Fruit fly (Drosophila melanogaster) whole organism, embryonic: ENCODE measurements around the gene Obp28a.

Experiments
- Ada2b ChIP-seq: fragments of 200-800 bp; sonication (Bioruptor generic); IDR thresholded peaks from 2 replicates; pipeline ENCODE4 v1.3.6; 2022; ENCODE audit warnings: missing biosample characterization, missing genetic modification characterization
- Adf1 ChIP-seq: fragments of 200-800 bp; sonication (Bioruptor generic); IDR thresholded peaks from 2 replicates; pipeline ENCODE4 v1.3.6; 2022; ENCODE audit warnings: missing biosample characterization, missing genetic modification characterization
- Atf6 ChIP-seq: fragments of 200-800 bp; sonication (Bioruptor generic); IDR thresholded peaks from 2 replicates; pipeline ENCODE4 v1.3.6; 2022; ENCODE audit warnings: missing biosample characterization, missing genetic modification characterization
- C15 ChIP-seq: fragments of 200-800 bp; sonication (Bioruptor generic); IDR thresholded peaks from 3 replicates; pipeline ENCODE4 v1.3.6; 2022; ENCODE audit warnings: missing biosample characterization, missing genetic modification characterization
- CG10147 ChIP-seq: fragments of 200-800 bp; sonication (Bioruptor generic); optimal IDR thresholded peaks from 2 replicates; lab custom pipeline; 2019; ENCODE audit warnings: missing biosample characterization, mild to moderate bottlenecking, missing genetic modification characterization, moderate library complexity
- CG12236 ChIP-seq: fragments of 200-800 bp; sonication (Bioruptor generic); optimal IDR thresholded peaks from 2 replicates; lab custom pipeline; 2016; ENCODE audit warnings: missing biosample characterization, missing genetic modification characterization
- CG12769 ChIP-seq: fragments of 200-800 bp; sonication (Bioruptor generic); optimal IDR thresholded peaks from 2 replicates; lab custom pipeline; 2019; ENCODE audit warnings: missing biosample characterization, mild to moderate bottlenecking, missing genetic modification characterization, moderate library complexity
- CG12942 ChIP-seq: fragments of 200-800 bp; sonication (Bioruptor generic); optimal IDR thresholded peaks from 3 replicates; lab custom pipeline; 2016; ENCODE audit warnings: missing biosample characterization, missing genetic modification characterization
- CG13123 ChIP-seq: fragments of 200-800 bp; sonication (Bioruptor generic); optimal IDR thresholded peaks from 2 replicates; lab custom pipeline; 2016; ENCODE audit warnings: missing biosample characterization, missing genetic modification characterization
- CG14014 ChIP-seq: fragments of 200-800 bp; sonication (Bioruptor generic); IDR thresholded peaks from 2 replicates; pipeline ENCODE4 v1.3.6; 2022; ENCODE audit warnings: missing biosample characterization, missing genetic modification characterization
- CG17912 ChIP-seq: fragments of 200-800 bp; sonication (Bioruptor generic); optimal IDR thresholded peaks from 2 replicates; lab custom pipeline; 2018; ENCODE audit warnings: missing biosample characterization, mild to moderate bottlenecking, missing genetic modification characterization
- CG18599 ChIP-seq: fragments of 200-800 bp; sonication (Bioruptor generic); optimal IDR thresholded peaks from 3 replicates; lab custom pipeline; 2017; ENCODE audit warnings: missing biosample characterization, missing genetic modification characterization, mild to moderate bottlenecking, moderate library complexity, missing genetic modification reagents
- CG18619 ChIP-seq: fragments of 200-800 bp; sonication (Bioruptor generic); optimal IDR thresholded peaks from 3 replicates; lab custom pipeline; 2017; ENCODE audit warnings: missing biosample characterization, mild to moderate bottlenecking, missing genetic modification characterization
- CG3838 ChIP-seq: fragments of 200-800 bp; sonication (Bioruptor generic); optimal IDR thresholded peaks from 3 replicates; lab custom pipeline; 2016; ENCODE audit warnings: missing biosample characterization, missing genetic modification characterization
- CG6254 ChIP-seq: fragments of 200-800 bp; sonication (Bioruptor generic); optimal IDR thresholded peaks from 3 replicates; lab custom pipeline; 2017; ENCODE audit warnings: mild to moderate bottlenecking, missing biosample characterization, missing genetic modification reagents, missing genetic modification characterization
- CG7987 ChIP-seq: fragments of 200-800 bp; sonication (Bioruptor generic); optimal IDR thresholded peaks from 2 replicates; lab custom pipeline; 2018; ENCODE audit warnings: missing biosample characterization, mild to moderate bottlenecking, missing genetic modification characterization, moderate library complexity
- Doc2 ChIP-seq: fragments of 200-800 bp; sonication (Bioruptor generic); IDR thresholded peaks from 2 replicates; pipeline ENCODE4 v1.3.6; 2022; ENCODE audit warnings: missing biosample characterization, missing genetic modification characterization
- Eip74EF ChIP-seq, 2 experiments: fragments of 200-800 bp in 1 of 2; fragments of >200 bp in 1 of 2; sonication (Bioruptor generic) in 1 of 2; optimal IDR thresholded peaks; 2 replicates each; lab custom pipeline; 2017 to 2019; ENCODE audit warnings: missing biosample characterization in 2 of 2, missing genetic modification characterization in 2 of 2, mild to moderate bottlenecking in 1 of 2, moderate library complexity in 1 of 2
- Fer1 ChIP-seq: fragments of 200-800 bp; sonication (Bioruptor generic); optimal IDR thresholded peaks from 2 replicates; lab custom pipeline; 2017; ENCODE audit warnings: missing biosample characterization, mild to moderate bottlenecking, missing genetic modification characterization
- MESR4 ChIP-seq: fragments of 200-800 bp; sonication (Bioruptor generic); optimal IDR thresholded peaks from 2 replicates; lab custom pipeline; 2018; ENCODE audit warnings: missing biosample characterization, mild to moderate bottlenecking, missing genetic modification characterization, moderate library complexity
- Mad ChIP-seq: fragments of 200-800 bp; sonication (Bioruptor generic); optimal IDR thresholded peaks from 2 replicates; lab custom pipeline; 2016; ENCODE audit warnings: missing biosample characterization, missing genetic modification characterization
- NC2β ChIP-seq: fragments of 200-800 bp; sonication (Bioruptor generic); optimal IDR thresholded peaks from 2 replicates; lab custom pipeline; 2016; ENCODE audit warnings: missing biosample characterization, missing genetic modification characterization
- NfI ChIP-seq: fragments of 200-800 bp; sonication (Bioruptor generic); optimal IDR thresholded peaks from 3 replicates; lab custom pipeline; 2018; ENCODE audit warnings: missing biosample characterization, mild to moderate bottlenecking, missing genetic modification characterization, moderate library complexity
- Ptx1 ChIP-seq: fragments of 200-800 bp; sonication (Bioruptor generic); IDR thresholded peaks from 2 replicates; pipeline ENCODE4 v1.3.6; 2022; ENCODE audit warnings: missing biosample characterization, missing genetic modification characterization
- Usf ChIP-seq: fragments of 200-800 bp; sonication (Bioruptor generic); optimal IDR thresholded peaks from 2 replicates; lab custom pipeline; 2017; ENCODE audit warnings: missing genotype, missing biosample characterization, missing genetic modification characterization
- Vsx1 ChIP-seq: fragments of 200-800 bp; sonication (Bioruptor generic); optimal IDR thresholded peaks from 2 replicates; lab custom pipeline; 2017; ENCODE audit warnings: missing biosample characterization, mild to moderate bottlenecking, missing genetic modification characterization, missing genetic modification reagents
- abd-A ChIP-seq: fragments of 200-800 bp; sonication (Bioruptor generic); optimal IDR thresholded peaks from 3 replicates; lab custom pipeline; 2019; ENCODE audit warnings: missing biosample characterization, mild to moderate bottlenecking, missing genetic modification characterization, moderate library complexity
- ara ChIP-seq: fragments of 200-800 bp; sonication (Bioruptor generic); IDR thresholded peaks from 2 replicates; pipeline ENCODE4 v1.3.6; 2022; ENCODE audit warnings: missing biosample characterization, missing genetic modification characterization
- caup ChIP-seq: fragments of 200-800 bp; sonication (Bioruptor generic); optimal IDR thresholded peaks from 3 replicates; lab custom pipeline; 2017; ENCODE audit warnings: missing biosample characterization, mild to moderate bottlenecking, missing genetic modification characterization, moderate library complexity; ENCODE audit not compliant: severe bottlenecking
- chm ChIP-seq: fragments of 200-800 bp; sonication (Bioruptor generic); IDR thresholded peaks from 2 replicates; pipeline ENCODE4 v1.3.6; 2022; ENCODE audit warnings: missing biosample characterization, missing genetic modification characterization
- crp ChIP-seq, 2 experiments: fragments of 200-800 bp; sonication (Bioruptor generic); optimal IDR thresholded peaks; 2 replicates in 1 of 2; 3 replicates in 1 of 2; lab custom pipeline; 2017; ENCODE audit warnings: missing biosample characterization in 2 of 2, missing genetic modification characterization in 2 of 2, mild to moderate bottlenecking in 1 of 2, moderate library complexity in 1 of 2
- cwo ChIP-seq: fragments of 200-800 bp; sonication (Bioruptor generic); optimal IDR thresholded peaks from 3 replicates; lab custom pipeline; 2017; ENCODE audit warnings: missing biosample characterization, missing genetic modification characterization, mild to moderate bottlenecking, moderate library complexity, missing genetic modification reagents
- dmrt99B ChIP-seq: fragments of 200-800 bp; sonication (Bioruptor generic); optimal IDR thresholded peaks from 2 replicates; lab custom pipeline; 2018; ENCODE audit warnings: missing biosample characterization, mild to moderate bottlenecking, missing genetic modification characterization, moderate library complexity
- dpn ChIP-seq, 2 experiments: fragments of 200-800 bp; sonication (Bioruptor generic); optimal IDR thresholded peaks; 3 replicates each; lab custom pipeline; 2016; ENCODE audit warnings: missing biosample characterization in 2 of 2, missing genetic modification characterization in 2 of 2
- esg ChIP-seq: fragments of 200-800 bp; sonication (Bioruptor generic); conservative IDR thresholded peaks from 2 replicates; pipeline ENCODE4 v1.3.6; 2022; ENCODE audit warnings: missing biosample characterization, missing genetic modification characterization
- fru ChIP-seq: fragments of >200 bp; optimal IDR thresholded peaks from 2 replicates; lab custom pipeline; 2017
- gce ChIP-seq: fragments of 200-800 bp; sonication (Bioruptor generic); IDR thresholded peaks from 3 replicates; pipeline ENCODE4 v1.3.6; 2022; ENCODE audit warnings: missing biosample characterization, missing genetic modification characterization
- gsb ChIP-seq: fragments of 200-800 bp; sonication (Bioruptor generic); IDR thresholded peaks from 2 replicates; pipeline ENCODE4 v1.3.6; 2022; ENCODE audit warnings: missing biosample characterization, missing genetic modification characterization
- gt ChIP-seq: fragments of 200-800 bp; sonication (Bioruptor generic); IDR thresholded peaks from 2 replicates; pipeline ENCODE4 v1.3.6; 2022; ENCODE audit warnings: missing biosample characterization, missing genetic modification characterization
- h ChIP-seq: fragments of >200 bp; optimal IDR thresholded peaks from 2 replicates; lab custom pipeline; 2017
- ken ChIP-seq: fragments of 200-800 bp; sonication (Bioruptor generic); IDR thresholded peaks from 3 replicates; pipeline ENCODE4 v1.3.6; 2022; ENCODE audit warnings: missing biosample characterization, missing genetic modification characterization
- pnt ChIP-seq: fragments of 200-800 bp; sonication (Bioruptor generic); optimal IDR thresholded peaks from 3 replicates; lab custom pipeline; 2016; ENCODE audit warnings: missing biosample characterization, missing genetic modification characterization
- rib ChIP-seq: fragments of 200-800 bp; sonication (Bioruptor generic); IDR thresholded peaks from 2 replicates; pipeline ENCODE4 v1.3.6; 2022; ENCODE audit warnings: missing biosample characterization, missing genetic modification characterization
- sd ChIP-seq: fragments of 200-800 bp; sonication (Bioruptor generic); optimal IDR thresholded peaks from 3 replicates; lab custom pipeline; 2018; ENCODE audit warnings: missing biosample characterization, mild to moderate bottlenecking, missing genetic modification characterization, moderate library complexity
- slou ChIP-seq: fragments of 200-800 bp; sonication (Bioruptor generic); optimal IDR thresholded peaks from 3 replicates; lab custom pipeline; 2016; ENCODE audit warnings: missing biosample characterization, missing genetic modification characterization
- sob ChIP-seq: fragments of 200-800 bp; sonication (Bioruptor generic); IDR thresholded peaks from 2 replicates; pipeline ENCODE4 v1.3.6; 2022; ENCODE audit warnings: missing biosample characterization, missing genetic modification characterization
- sr ChIP-seq: fragments of 200-800 bp; sonication (Bioruptor generic); IDR thresholded peaks from 3 replicates; pipeline ENCODE4 v1.3.6; 2022; ENCODE audit warnings: missing biosample characterization, missing genetic modification characterization
- tin ChIP-seq: fragments of 200-800 bp; sonication (Bioruptor generic); optimal IDR thresholded peaks from 3 replicates; lab custom pipeline; 2016; ENCODE audit warnings: missing biosample characterization, missing genetic modification characterization
- tx ChIP-seq: fragments of 200-800 bp; sonication (Bioruptor generic); optimal IDR thresholded peaks from 2 replicates; lab custom pipeline; 2016; ENCODE audit warnings: missing biosample characterization, missing genetic modification characterization
- unc-4 ChIP-seq: fragments of 200-800 bp; sonication (Bioruptor generic); IDR thresholded peaks from 2 replicates; pipeline ENCODE4 v1.3.6; 2022; ENCODE audit warnings: missing biosample characterization, missing genetic modification characterization; ENCODE audit not compliant: partially characterized antibody
- wdn ChIP-seq: fragments of 200-800 bp; sonication (Bioruptor generic); IDR thresholded peaks from 2 replicates; pipeline ENCODE4 v1.3.6; 2022; ENCODE audit warnings: missing biosample characterization, missing genetic modification characterization
- z ChIP-seq: fragments of 200-800 bp; sonication (Bioruptor generic); IDR thresholded peaks from 3 replicates; pipeline ENCODE4 v1.3.6; 2022; ENCODE audit warnings: missing biosample characterization, missing genetic modification characterization
- zfh1 ChIP-seq: fragments of 200-800 bp; sonication (Bioruptor generic); IDR thresholded peaks from 3 replicates; pipeline ENCODE4 v1.3.6; 2022; ENCODE audit warnings: missing biosample characterization, missing genetic modification characterization

Obp28a gene

DNA sequence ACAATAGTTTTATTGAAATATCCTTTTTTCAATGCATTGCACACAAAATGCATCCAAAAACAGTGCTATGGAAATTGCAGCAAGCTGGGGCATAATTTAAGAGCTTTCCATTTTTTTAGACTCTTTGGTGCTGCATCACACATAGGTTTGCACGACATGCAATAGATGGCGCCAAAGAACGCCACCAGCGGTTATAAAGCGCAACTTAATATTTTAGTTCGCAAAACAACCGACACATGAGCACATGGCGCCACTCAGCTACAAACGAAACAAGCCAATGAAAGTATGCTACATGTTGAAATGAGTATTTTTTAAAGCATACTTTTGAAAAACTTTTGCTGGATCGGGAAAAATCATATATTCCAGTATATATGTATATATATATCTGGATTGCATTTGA lies 37.8 kb upstream of the Obp28a start (continued):
- TF ChIP-seq Eip74EF (GFP tag; optimal IDR thresholded peaks at IDR 0.05; lab: Kevin White, UChicago) (no peak), CG13123 (peak; percentile 75), h (no peak), CG17912 (GFP tag; lab: Kevin White, UChicago) (peak; percentile 89), pnt (GFP tag; lab: Kevin White, UChicago) (peak; percentile 70), rib (GFP tag; lab: Robert Waterston, UW) (no peak), C15 (GFP tag; lab: Robert Waterston, UW) (no peak), CG7987 (GFP tag; lab: Kevin White, UChicago) (peak; percentile 86), dpn (GFP tag; optimal IDR thresholded peaks at IDR 0.05; lab: Kevin White, UChicago) (peak; percentile 86 to 90), fru (no peak), Ptx1 (peak; percentile 82), ken (GFP tag; lab: Robert Waterston, UW) (peak; percentile 76), CG12236 (GFP tag; lab: Kevin White, UChicago) (peak; percentile 45), CG18619 (GFP tag; lab: Kevin White, UChicago) (peak; percentile 63), ara (GFP tag; lab: Robert Waterston, UW) (peak; percentile 76), slou (no peak), Atf6 (GFP tag; lab: Robert Waterston, UW) (peak; percentile 60), Mad (GFP tag; lab: Kevin White, UChicago) (peak; percentile 78), dmrt99B (tag; lab: Kevin White, UChicago) (peak; percentile 60), Adf1 (no peak; the same call in 1 of the 2 replicates), CG3838 (GFP tag; lab: Kevin White, UChicago) (no peak), gce (peak; percentile 88), cwo (GFP tag; lab: Kevin White, UChicago) (peak; percentile 31), CG18599 (GFP tag; lab: Kevin White, UChicago) (peak; percentile 60), CG12769 (peak; percentile 84), tin (GFP tag; lab: Kevin White, UChicago) (peak; percentile 90), CG12942 (GFP tag; lab: Kevin White, UChicago) (peak; percentile 62), Usf (GFP tag; lab: Kevin White, UChicago) (peak; percentile 44), sob (GFP tag; lab: Robert Waterston, UW) (peak; percentile 73), NC2β (GFP tag; lab: Kevin White, UChicago) (peak; percentile 88), crp (GFP tag; optimal IDR thresholded peaks at IDR 0.05; lab: Kevin White, UChicago) (no peak), Ada2b (GFP tag; lab: Robert Waterston, UW) (peak; percentile 67), esg (GFP tag; lab: Robert Waterston, UW) (0 out of 2 replicates have a peak, but pooled peaks have one; percentile 25), Doc2 (GFP tag; lab: Robert Waterston, UW) (0 out of 2 replicates have a peak, but pooled peaks have one; percentile 7), caup (GFP tag; lab: Kevin White, UChicago) (peak; percentile 84), sd (tag; lab: Kevin White, UChicago) (no peak), gsb (GFP tag; lab: Robert Waterston, UW) (peak; percentile 66), abd-A (tag; lab: Kevin White, UChicago) (no peak), unc-4 (no peak), CG6254 (GFP tag; lab: Kevin White, UChicago) (no peak), sr (peak; percentile 58; the same call in 2 of the 3 replicates)

DNA sequence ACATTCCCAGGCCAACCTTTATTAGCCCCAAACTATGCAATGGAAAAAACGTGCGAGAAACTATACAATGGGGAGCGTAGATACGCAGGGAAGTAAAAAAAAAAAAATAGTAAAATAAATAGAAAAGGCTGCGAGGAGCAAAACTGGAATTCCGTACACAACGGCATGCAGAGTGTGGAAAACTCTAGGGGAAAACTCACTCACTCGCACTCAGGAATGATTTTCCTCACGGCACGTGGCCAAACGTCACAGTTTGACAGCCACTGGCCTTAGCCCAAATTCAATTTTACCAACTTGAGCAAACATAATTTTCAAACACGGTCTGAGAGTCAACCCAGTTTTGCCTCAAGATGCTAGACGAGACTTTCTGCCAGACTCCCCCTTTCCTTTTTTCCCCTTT lies 36.9 kb upstream of the Obp28a start:
- TF ChIP-seq Vsx1 (GFP tag; lab: Kevin White, UChicago): peak; percentile 48
- TF ChIP-seq NfI (GFP tag; lab: Kevin White, UChicago): no peak
- TF ChIP-seq gt (GFP tag; lab: Robert Waterston, UW): no peak
- TF ChIP-seq chm: no peak
- TF ChIP-seq CG10147 (GFP tag; lab: Kevin White, UChicago): no peak
- TF ChIP-seq sob (GFP tag; lab: Robert Waterston, UW): no peak
- no peak for TF ChIP-seq CG14014
- no peak for TF ChIP-seq slou
- no peak for TF ChIP-seq wdn (GFP tag; lab: Robert Waterston, UW)
- TF ChIP-seq unc-4: no peak
- TF ChIP-seq Fer1 (GFP tag; lab: Kevin White, UChicago): no peak
- TF ChIP-seq zfh1 (GFP tag; lab: Robert Waterston, UW): no peak
- TF ChIP-seq z (GFP tag; lab: Robert Waterston, UW): peak; percentile 85
- TF ChIP-seq tx (GFP tag; lab: Kevin White, UChicago): no peak
- TF ChIP-seq MESR4 (GFP tag; lab: Kevin White, UChicago): no peak
